Fruit fly (Drosophila melanogaster): ENCODE results near the gene CG4842.

- no peak for TF ChIP-seq CTCF (optimal IDR thresholded peaks at IDR 0.05)
- no peak for TF ChIP-seq CG8478 (optimal IDR thresholded peaks at IDR 0.05)
Measured at dm6 chr3L:16354197-16354596, 14.0 kb upstream of the CG4842 start, which contains the start of gene Pdh.

Data from S2 (cell line).